Fruit fly (Drosophila melanogaster) whole organism, larva: ENCODE results near the gene PCID2.

Source experiments
- noc ChIP-seq: fragments of 200-800 bp; sonication (Bioruptor generic); optimal IDR thresholded peaks from 3 replicates; lab custom pipeline; 2019; ENCODE audit warnings: missing biosample characterization, mild to moderate bottlenecking, missing genetic modification characterization, moderate library complexity

PCID2 gene

dm6 chr3L:11630684-11631083, 4.4 kb downstream of the PCID2 start:
- no peak for TF ChIP-seq noc

dm6 chr3L:11631092-11631491, 4.9 kb downstream of the PCID2 start, which contains the start of gene CG32091:
Gene CG32091, plus strand, starts transcription at chr3L:11631392.
- no peak for TF ChIP-seq noc

- no peak for TF ChIP-seq noc
Measured at dm6 chr3L:11634551-11634950, 8.3 kb downstream of the PCID2 start.

dm6 chr3L:11636829-11637228, 10.6 kb downstream of the PCID2 start:
- no peak for TF ChIP-seq noc

dm6 chr3L:11645933-11646332, 19.7 kb downstream of the PCID2 start, which contains the start of gene CG6071:
Gene CG6071, minus strand, starts transcription at chr3L:11646033.
- TF ChIP-seq noc = no peak

- TF ChIP-seq noc = no peak
Measured at dm6 chr3L:11648410-11648809, 22.2 kb downstream of the PCID2 start, which contains the start of the genes RIOK1 and Polr3H. Gene RIOK1, minus strand, starts transcription at chr3L:11648474. Gene Polr3H, plus strand, starts transcription at chr3L:11648756.

- no peak for TF ChIP-seq noc
Measured at dm6 chr3L:11656189-11656588, 29.9 kb downstream of the PCID2 start.
